Fruit fly (Drosophila melanogaster) whole organism, embryonic: ENCODE measurements around the gene CG43815.

Experiments
- Atf-2 ChIP-seq: fragments of 200-800 bp; sonication (Bioruptor generic); optimal IDR thresholded peaks from 2 replicates; lab custom pipeline; 2016; ENCODE audit warnings: missing biosample characterization, missing genetic modification characterization
- CG10209 ChIP-seq: fragments of 200-800 bp; sonication (Bioruptor generic); optimal IDR thresholded peaks from 3 replicates; lab custom pipeline; 2017; ENCODE audit warnings: missing biosample characterization, mild to moderate bottlenecking, missing genetic modification characterization, missing genetic modification reagents
- CG12155 ChIP-seq: fragments of 200-800 bp; sonication (Bioruptor generic); optimal IDR thresholded peaks from 3 replicates; lab custom pipeline; 2016; ENCODE audit warnings: missing biosample characterization, missing genetic modification characterization
- CG12391 ChIP-seq: fragments of 200-800 bp; sonication (Bioruptor generic); optimal IDR thresholded peaks from 3 replicates; lab custom pipeline; 2018; ENCODE audit warnings: missing biosample characterization, mild to moderate bottlenecking, missing genetic modification characterization, moderate library complexity
- CG13894 ChIP-seq: fragments of 200-800 bp; sonication (Bioruptor generic); optimal IDR thresholded peaks from 3 replicates; lab custom pipeline; 2018; ENCODE audit warnings: missing biosample characterization, mild to moderate bottlenecking, missing genetic modification characterization, moderate library complexity
- CG14050 ChIP-seq: fragments of 200-800 bp; sonication (Bioruptor generic); IDR thresholded peaks from 3 replicates; pipeline ENCODE4 v1.3.6; 2022; ENCODE audit warnings: missing biosample characterization, missing genetic modification characterization
- CG17385 ChIP-seq: fragments of 200-800 bp; sonication (Bioruptor generic); optimal IDR thresholded peaks from 3 replicates; lab custom pipeline; 2018; ENCODE audit warnings: missing biosample characterization, mild to moderate bottlenecking, missing genetic modification characterization
- CG17829 ChIP-seq: fragments of 200-800 bp; optimal IDR thresholded peaks from 2 replicates; lab custom pipeline; 2019; ENCODE audit warnings: missing biosample characterization, mild to moderate bottlenecking, missing genetic modification characterization, moderate library complexity
- CG18599 ChIP-seq: fragments of 200-800 bp; sonication (Bioruptor generic); optimal IDR thresholded peaks from 3 replicates; lab custom pipeline; 2017; ENCODE audit warnings: missing biosample characterization, missing genetic modification characterization, mild to moderate bottlenecking, moderate library complexity, missing genetic modification reagents
- CG30403 ChIP-seq: fragments of 200-800 bp; sonication (Bioruptor generic); optimal IDR thresholded peaks from 3 replicates; lab custom pipeline; 2016; ENCODE audit warnings: missing biosample characterization, missing genetic modification characterization
- CG3726 ChIP-seq: fragments of 200-800 bp; sonication (Bioruptor generic); IDR thresholded peaks from 3 replicates; pipeline ENCODE4, ENCODE4 v1.3.6; 2022; ENCODE audit warnings: missing biosample characterization, missing genetic modification characterization
- CG4404 ChIP-seq: fragments of 200-800 bp; sonication (Bioruptor generic); IDR thresholded peaks from 2 replicates; pipeline ENCODE4 v1.3.6; 2022; ENCODE audit warnings: missing biosample characterization, missing genetic modification characterization
- CG4820 ChIP-seq: fragments of 200-800 bp; sonication (Bioruptor generic); optimal IDR thresholded peaks from 3 replicates; lab custom pipeline; 2016; ENCODE audit warnings: missing biosample characterization, missing genetic modification characterization
- CG5245 ChIP-seq: fragments of 200-800 bp; sonication (Bioruptor generic); optimal IDR thresholded peaks from 3 replicates; lab custom pipeline; 2016; ENCODE audit warnings: missing biosample characterization, missing genetic modification characterization
- CG6254 ChIP-seq: fragments of 200-800 bp; sonication (Bioruptor generic); optimal IDR thresholded peaks from 3 replicates; lab custom pipeline; 2017; ENCODE audit warnings: mild to moderate bottlenecking, missing biosample characterization, missing genetic modification reagents, missing genetic modification characterization
- CG6272 ChIP-seq: fragments of 200-800 bp; sonication (Bioruptor generic); IDR thresholded peaks from 2 replicates; pipeline ENCODE4 v1.3.6; 2022; ENCODE audit warnings: missing biosample characterization, missing genetic modification characterization
- Deaf1 ChIP-seq: fragments of 200-800 bp; optimal IDR thresholded peaks from 3 replicates; lab custom pipeline; 2019; ENCODE audit warnings: missing biosample characterization, mild to moderate bottlenecking, missing genetic modification characterization, moderate library complexity
- Elba2 ChIP-seq: fragments of 200-800 bp; sonication (Bioruptor generic); optimal IDR thresholded peaks from 3 replicates; lab custom pipeline; 2016; ENCODE audit warnings: missing biosample characterization, missing genetic modification characterization
- Med ChIP-seq: fragments of 200-800 bp; sonication (Bioruptor generic); peaks from one replicate; lab custom pipeline; 2016; ENCODE audit warnings: missing biosample characterization, missing genetic modification characterization, mild to moderate bottlenecking, inconsistent platforms, moderate library complexity
- Mes4 ChIP-seq: fragments of 200-800 bp; sonication (Bioruptor generic); optimal IDR thresholded peaks from 2 replicates; lab custom pipeline; 2016; ENCODE audit warnings: missing biosample characterization, missing genetic modification characterization
- NK7.1 ChIP-seq: fragments of 200-800 bp; sonication (Bioruptor generic); optimal IDR thresholded peaks from 3 replicates; lab custom pipeline; 2016; ENCODE audit warnings: missing biosample characterization, missing genetic modification characterization
- Nf-YB ChIP-seq: fragments of 200-800 bp; sonication (Bioruptor generic); optimal IDR thresholded peaks from 3 replicates; lab custom pipeline; 2019; ENCODE audit warnings: missing biosample characterization, mild to moderate bottlenecking, missing genetic modification characterization, moderate library complexity
- Nf-YC ChIP-seq: fragments of 200-800 bp; optimal IDR thresholded peaks from 3 replicates; lab custom pipeline; 2019; ENCODE audit warnings: missing biosample characterization, mild to moderate bottlenecking, missing genetic modification characterization, moderate library complexity
- Sry-δ ChIP-seq: fragments of 200-800 bp; sonication (Bioruptor generic); optimal IDR thresholded peaks from 2 replicates; lab custom pipeline; 2016; ENCODE audit warnings: missing biosample characterization, missing genetic modification characterization
- Ssrp ChIP-seq: fragments of 200-800 bp; sonication (Bioruptor generic); optimal IDR thresholded peaks from 2 replicates; lab custom pipeline; 2018; ENCODE audit warnings: missing biosample characterization, mild to moderate bottlenecking, missing genetic modification characterization, moderate library complexity
- ac ChIP-seq: fragments of 200-800 bp; sonication (Bioruptor generic); optimal IDR thresholded peaks from 3 replicates; lab custom pipeline; 2017; ENCODE audit warnings: missing biosample characterization, mild to moderate bottlenecking, missing genetic modification characterization
- ase ChIP-seq: fragments of 200-800 bp; sonication (Bioruptor generic); IDR thresholded peaks from 3 replicates; pipeline ENCODE4 v1.3.6; 2022; ENCODE audit warnings: missing biosample characterization, missing genetic modification characterization
- az2 ChIP-seq: fragments of 200-800 bp; sonication (Bioruptor generic); optimal IDR thresholded peaks from 3 replicates; lab custom pipeline; 2016; ENCODE audit warnings: missing biosample characterization, missing genetic modification characterization
- bowl ChIP-seq: fragments of 200-800 bp; sonication (Bioruptor generic); IDR thresholded peaks from 2 replicates; pipeline ENCODE4 v1.3.6; 2022; ENCODE audit warnings: missing biosample characterization, missing genetic modification characterization
- chm ChIP-seq: fragments of 200-800 bp; sonication (Bioruptor generic); IDR thresholded peaks from 2 replicates; pipeline ENCODE4 v1.3.6; 2022; ENCODE audit warnings: missing biosample characterization, missing genetic modification characterization
- crc ChIP-seq: fragments of 200-800 bp; sonication (Bioruptor generic); optimal IDR thresholded peaks from 2 replicates; lab custom pipeline; 2016; ENCODE audit warnings: missing biosample characterization, missing genetic modification characterization
- crol ChIP-seq: fragments of 200-800 bp; sonication (Bioruptor generic); IDR thresholded peaks from 2 replicates; pipeline ENCODE4 v1.3.6; 2022; ENCODE audit warnings: missing biosample characterization, missing genetic modification characterization
- fu2 ChIP-seq: fragments of 200-800 bp; sonication (Bioruptor generic); optimal IDR thresholded peaks from 2 replicates; lab custom pipeline; 2016; ENCODE audit warnings: missing biosample characterization, missing genetic modification characterization
- grau ChIP-seq: fragments of 200-800 bp; optimal IDR thresholded peaks from 3 replicates; lab custom pipeline; 2019; ENCODE audit warnings: missing biosample characterization, mild to moderate bottlenecking, missing genetic modification characterization, moderate library complexity
- grn ChIP-seq: fragments of 200-800 bp; sonication (Bioruptor generic); optimal IDR thresholded peaks from 3 replicates; lab custom pipeline; 2017; ENCODE audit warnings: missing biosample characterization, missing genetic modification characterization
- jing ChIP-seq: fragments of 200-800 bp; sonication (Bioruptor generic); optimal IDR thresholded peaks from 2 replicates; lab custom pipeline; 2018; ENCODE audit warnings: missing biosample characterization, mild to moderate bottlenecking, missing genetic modification characterization
- jumu ChIP-seq: fragments of 200-800 bp; sonication (Bioruptor generic); optimal IDR thresholded peaks from 3 replicates; lab custom pipeline; 2016; ENCODE audit warnings: missing biosample characterization, missing genetic modification characterization
- kah ChIP-seq: fragments of 200-800 bp; sonication (Bioruptor generic); optimal IDR thresholded peaks from 2 replicates; lab custom pipeline; 2018; ENCODE audit warnings: missing biosample characterization, mild to moderate bottlenecking, missing genetic modification characterization
- kni ChIP-seq: fragments of 200-800 bp; sonication (Bioruptor generic); optimal IDR thresholded peaks from 3 replicates; lab custom pipeline; 2017; ENCODE audit warnings: mild to moderate bottlenecking, missing biosample characterization, missing genetic modification reagents, missing genetic modification characterization
- knrl ChIP-seq: fragments of 200-800 bp; sonication (Bioruptor generic); IDR thresholded peaks from 3 replicates; pipeline ENCODE4 v1.3.6; 2022; ENCODE audit warnings: missing biosample characterization, missing genetic modification characterization; ENCODE audit not compliant: partially characterized antibody
- pros ChIP-seq: fragments of 200-800 bp; sonication (Bioruptor generic); optimal IDR thresholded peaks from 3 replicates; lab custom pipeline; 2019; ENCODE audit warnings: missing biosample characterization, mild to moderate bottlenecking, missing genetic modification characterization, moderate library complexity
- sd ChIP-seq: fragments of 200-800 bp; sonication (Bioruptor generic); optimal IDR thresholded peaks from 3 replicates; lab custom pipeline; 2018; ENCODE audit warnings: missing biosample characterization, mild to moderate bottlenecking, missing genetic modification characterization, moderate library complexity
- sens ChIP-seq: fragments of 200-800 bp; sonication (Bioruptor generic); peaks from one replicate; lab custom pipeline; 2016; ENCODE audit warnings: missing biosample characterization, missing genetic modification characterization
- seq ChIP-seq: fragments of 200-800 bp; sonication (Bioruptor generic); IDR thresholded peaks from 2 replicates; pipeline ENCODE4 v1.3.6; 2022; ENCODE audit warnings: missing biosample characterization, missing genetic modification characterization
- shn ChIP-seq: fragments of 200-800 bp; sonication (Bioruptor generic); optimal IDR thresholded peaks from 3 replicates; lab custom pipeline; 2016; ENCODE audit warnings: missing biosample characterization, missing genetic modification characterization
- sob ChIP-seq: fragments of 200-800 bp; sonication (Bioruptor generic); IDR thresholded peaks from 2 replicates; pipeline ENCODE4 v1.3.6; 2022; ENCODE audit warnings: missing biosample characterization, missing genetic modification characterization
- sqz ChIP-seq: fragments of 200-800 bp; sonication (Bioruptor generic); optimal IDR thresholded peaks from 3 replicates; lab custom pipeline; 2018; ENCODE audit warnings: missing biosample characterization, mild to moderate bottlenecking, missing genetic modification characterization
- zen2 ChIP-seq: fragments of 200-800 bp; sonication (Bioruptor generic); IDR thresholded peaks from 3 replicates; pipeline ENCODE4 v1.3.6; 2022; ENCODE audit warnings: missing biosample characterization, missing genetic modification characterization; ENCODE audit not compliant: partially characterized antibody
- zf30C ChIP-seq: fragments of 200-800 bp; sonication (Bioruptor generic); optimal IDR thresholded peaks from 3 replicates; lab custom pipeline; 2018; ENCODE audit warnings: missing biosample characterization, mild to moderate bottlenecking, missing genetic modification characterization

Gene CG43815

DNA sequence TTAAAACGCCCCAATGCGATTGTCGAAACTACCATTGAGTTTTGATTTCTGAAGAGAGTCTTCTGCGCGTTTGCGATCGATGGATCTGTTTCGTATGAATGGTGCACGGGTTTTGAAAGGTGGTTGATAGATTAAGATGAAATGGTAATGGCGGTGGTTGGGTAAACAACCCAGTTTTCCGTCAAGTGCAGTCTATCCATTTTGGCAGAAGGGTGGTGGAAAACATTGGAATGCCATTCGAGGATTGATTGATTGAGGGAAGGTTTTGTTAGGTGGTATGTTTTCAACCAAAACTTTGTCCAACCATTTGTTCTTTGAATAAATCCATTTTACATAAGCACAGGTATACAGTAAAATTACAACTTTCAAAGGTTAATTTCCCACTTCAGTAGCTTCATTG, 12.8 kb downstream of the CG43815 start:
- peak; percentile 87 for TF ChIP-seq Nf-YB
- peak; percentile 65 for TF ChIP-seq Nf-YC (tag; lab: Kevin White, UChicago)
- TF ChIP-seq seq, result peak; percentile 7; the same call in 1 of the 2 replicates
- no peak for TF ChIP-seq CG6254

DNA sequence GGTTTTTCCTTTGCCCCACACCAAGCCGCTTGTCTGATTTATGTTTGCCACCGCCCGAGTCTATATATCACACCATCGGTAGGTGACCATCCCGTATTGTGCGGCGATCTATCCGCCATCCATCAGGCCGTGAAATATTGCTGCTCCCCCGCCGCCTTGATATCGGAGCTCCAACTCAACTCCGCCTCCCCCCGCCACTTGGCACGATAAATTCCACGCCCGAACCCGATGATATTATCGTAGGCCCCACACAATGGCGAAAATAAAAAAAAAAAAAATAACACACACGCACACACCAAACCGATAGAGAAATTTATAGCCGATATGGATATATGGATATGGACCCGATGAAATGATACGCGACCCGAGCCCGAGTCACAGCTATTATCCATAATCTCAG, 14.8 kb downstream of the CG43815 start:
- TF ChIP-seq ac (no peak), crol (GFP tag; lab: Robert Waterston, UW) (peak; percentile 59; the same call in 1 of the 2 replicates), sob (GFP tag; lab: Robert Waterston, UW) (0 out of 2 replicates have a peak, but pooled peaks have one; percentile 18), CG10209 (GFP tag; lab: Kevin White, UChicago) (no peak), shn (GFP tag; lab: Kevin White, UChicago) (no peak), CG17385 (GFP tag; lab: Kevin White, UChicago) (no peak), sens (GFP tag; lab: Kevin White, UChicago) (peak; percentile 17), pros (no peak), sqz (peak; percentile 26), grn (peak; percentile 45), knrl (GFP tag; lab: Robert Waterston, UW) (no peak), CG13894 (tag; lab: Kevin White, UChicago) (peak; percentile 26), kah (GFP tag; lab: Kevin White, UChicago) (no peak), Elba2 (GFP tag; lab: Kevin White, UChicago) (no peak), kni (GFP tag; lab: Kevin White, UChicago) (peak; percentile 61), CG18599 (GFP tag; lab: Kevin White, UChicago) (no peak), CG4404 (no peak), sd (peak; percentile 68)
- TF ChIP-seq, all 482 proteins: peak for 8

DNA sequence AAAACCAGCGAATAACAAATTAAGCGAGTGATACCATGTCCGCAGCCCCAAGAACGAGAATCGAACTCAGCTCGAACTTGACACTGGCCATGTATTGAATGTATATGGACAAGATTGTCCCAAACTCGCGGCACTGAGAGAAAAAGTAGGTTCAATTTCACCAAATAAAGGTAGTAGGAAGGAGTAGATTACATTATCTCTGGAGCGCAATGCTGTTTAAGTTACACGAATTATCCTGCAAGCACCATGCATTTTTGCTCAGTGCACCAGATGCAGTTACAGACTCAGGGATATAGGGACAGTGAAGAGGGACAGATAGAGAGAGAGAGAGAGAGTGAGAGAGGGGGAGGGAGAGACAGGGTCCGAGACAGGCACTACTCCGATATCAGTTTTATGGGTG, 18.0 kb downstream of the CG43815 start:
- TF ChIP-seq grau (tag; lab: Kevin White, UChicago) (peak; percentile 39), chm (peak; percentile 78; the same call in 1 of the 2 replicates), Deaf1 (no peak), Sry-δ (GFP tag; lab: Kevin White, UChicago) (peak; percentile 14), az2 (GFP tag; lab: Kevin White, UChicago) (peak; percentile 60), Ssrp (peak; percentile 43), zf30C (GFP tag; lab: Kevin White, UChicago) (peak; percentile 83), CG5245 (GFP tag; lab: Kevin White, UChicago) (peak; percentile 26), crol (GFP tag; lab: Robert Waterston, UW) (peak; percentile 48; the same call in 1 of the 2 replicates), fu2 (GFP tag; lab: Kevin White, UChicago) (peak; percentile 1), CG12155 (GFP tag; lab: Kevin White, UChicago) (peak; percentile 35), CG3726 (peak; percentile 26; the same call in 1 of the 3 replicates), CG4820 (GFP tag; lab: Kevin White, UChicago) (peak; percentile 54), CG14050 (GFP tag; lab: Robert Waterston, UW) (no peak), CG17829 (peak; percentile 75), Med (GFP tag; lab: Kevin White, UChicago) (peak; percentile 82), Mes4 (GFP tag; lab: Kevin White, UChicago) (peak; percentile 46), jing (GFP tag; lab: Kevin White, UChicago) (peak; percentile 15), zen2 (no peak), jumu (GFP tag; lab: Kevin White, UChicago) (peak; percentile 63), Nf-YB (peak; percentile 4), bowl (no peak), Atf-2 (peak; percentile 55), ase (peak; percentile 22; the same call in 1 of the 3 replicates), CG30403 (GFP tag; lab: Kevin White, UChicago) (peak; percentile 38), CG6272 (GFP tag; lab: Robert Waterston, UW) (0 out of 2 replicates have a peak, but pooled peaks have one; percentile 25), crc (GFP tag; lab: Kevin White, UChicago) (no peak), CG12391 (tag; lab: Kevin White, UChicago) (peak; percentile 61), NK7.1 (GFP tag; lab: Kevin White, UChicago) (no peak)
